Fruit fly (Drosophila melanogaster): ENCODE data around the gene CG7131.

Gene CG7131

dm6 chr3R:18242089-18242955, 46.3 kb downstream of the CG7131 start, which contains the start of the genes CG7156 and 14-3-3epsilon (continued):
- TF ChIP-seq CG10654 (GFP tag; optimal IDR thresholded peaks at IDR 0.05) (peak; percentile 30), Spps (tag; optimal IDR thresholded peaks at IDR 0.05) (peak; percentile 9), D19A (tag; optimal IDR thresholded peaks at IDR 0.05) (no peak), CG18599 (GFP tag; optimal IDR thresholded peaks at IDR 0.05) (peak; percentile 42), ase (GFP tag; IDR thresholded peaks at IDR 0.05) (0 out of 3 replicates have a peak, but pooled peaks have one; percentile 5), mld (GFP tag; IDR thresholded peaks at IDR 0.05; ENCODE audit: partially characterized antibody) (0 out of 3 replicates have a peak, but pooled peaks have one; percentile 26), p53 (GFP tag; optimal IDR thresholded peaks at IDR 0.05) (peak; percentile 57), zfh1 (GFP tag; IDR thresholded peaks at IDR 0.05) (0 out of 3 replicates have a peak, but pooled peaks have one; percentile 37), gsb (GFP tag; IDR thresholded peaks at IDR 0.05) (no peak), vfl (GFP tag; optimal IDR thresholded peaks at IDR 0.05) (no peak), CG4707 (GFP tag; optimal IDR thresholded peaks at IDR 0.05) (peak; percentile 22), hth (optimal IDR thresholded peaks at IDR 0.05) (no peak), toy (GFP tag; IDR thresholded peaks at IDR 0.05) (no peak), Antp (GFP tag; optimal IDR thresholded peaks at IDR 0.05) (peak; percentile 2), dpn (GFP tag; optimal IDR thresholded peaks at IDR 0.05) (peak in 1 of 2 experiments; percentile 45), CG4282 (GFP tag; optimal IDR thresholded peaks at IDR 0.05) (peak; percentile 9), CG12104 (GFP tag; optimal IDR thresholded peaks at IDR 0.05) (peak; percentile 36), Xbp1 (GFP tag; optimal IDR thresholded peaks at IDR 0.05) (peak; percentile 73), lola (GFP tag; optimal IDR thresholded peaks at IDR 0.05) (peak in 1 of 3 experiments; percentile 57), salm (tag; optimal IDR thresholded peaks at IDR 0.05) (peak; percentile 28), Nf-YB (GFP tag; optimal IDR thresholded peaks at IDR 0.05) (peak; percentile 19), odd (GFP tag; optimal IDR thresholded peaks at IDR 0.05) (peak; percentile 26), Mad (GFP tag; optimal IDR thresholded peaks at IDR 0.05) (peak; percentile 23), CG34224 (GFP tag; IDR thresholded peaks at IDR 0.05; ENCODE audit: partially characterized antibody) (peak; percentile 18; the same call in 1 of the 3 replicates), scrt (GFP tag; optimal IDR thresholded peaks at IDR 0.05) (peak; percentile 10), CG1792 (GFP tag; optimal IDR thresholded peaks at IDR 0.05) (no peak), CG13624 (GFP tag; optimal IDR thresholded peaks at IDR 0.05) (peak; percentile 9), grau (tag; optimal IDR thresholded peaks at IDR 0.05) (peak; percentile 45), unpg (GFP tag; optimal IDR thresholded peaks at IDR 0.05) (peak; percentile 73), CG11696 (GFP tag; IDR thresholded peaks at IDR 0.05) (no peak), CG32772 (GFP tag; IDR thresholded peaks at IDR 0.05) (0 out of 2 replicates have a peak, but pooled peaks have one; percentile 25), CG13424 (tag; optimal IDR thresholded peaks at IDR 0.05) (peak; percentile 26), CG17186 (GFP tag; optimal IDR thresholded peaks at IDR 0.05) (peak; percentile 94), CG14860 (GFP tag; IDR thresholded peaks at IDR 0.05; ENCODE audit: partially characterized antibody) (peak; percentile 22; the same call in 1 of the 3 replicates), aop (GFP tag; IDR thresholded peaks at IDR 0.05) (0 out of 2 replicates have a peak, but pooled peaks have one; percentile 8), Mes4 (GFP tag; optimal IDR thresholded peaks at IDR 0.05) (peak; percentile 14), Hmx (GFP tag; optimal IDR thresholded peaks at IDR 0.05) (peak; percentile 12), h (optimal IDR thresholded peaks at IDR 0.05) (no peak), Dll (GFP tag; IDR thresholded peaks at IDR 0.05; ENCODE audit: partially characterized antibody) (peak; percentile 69), MBD-R2 (GFP tag; IDR thresholded peaks at IDR 0.05) (peak; percentile 57; the same call in 1 of the 2 replicates), nerfin-1 (tag; optimal IDR thresholded peaks at IDR 0.05) (peak; percentile 7), sob (GFP tag; IDR thresholded peaks at IDR 0.05) (peak; percentile 20; the same call in 1 of the 2 replicates), CG12236 (GFP tag; optimal IDR thresholded peaks at IDR 0.05) (peak; percentile 11), zen (tag; optimal IDR thresholded peaks at IDR 0.05) (peak; percentile 57), Drgx (GFP tag; IDR thresholded peaks at IDR 0.05) (0 out of 2 replicates have a peak, but pooled peaks have one; percentile 21), br (optimal IDR thresholded peaks at IDR 0.05) (no peak), Ets65A (GFP tag) (peak; percentile 81), gfzf (GFP tag; optimal IDR thresholded peaks at IDR 0.05) (peak; percentile 97), Rfx (GFP tag; IDR thresholded peaks at IDR 0.05) (peak; percentile 38)

Data from whole organism, embryonic.